Fruit fly (Drosophila melanogaster) whole organism, embryonic: ENCODE results near the gene Tmtc4.

Source experiments
- ATbp ChIP-seq: fragments of 200-800 bp; sonication (Bioruptor generic); optimal IDR thresholded peaks from 2 replicates; lab custom pipeline; 2017; ENCODE audit warnings: missing biosample characterization, mild to moderate bottlenecking, missing genetic modification characterization, missing genetic modification reagents
- Asciz ChIP-seq: fragments of 200-800 bp; sonication (Bioruptor generic); optimal IDR thresholded peaks from 2 replicates; lab custom pipeline; 2017; ENCODE audit warnings: missing biosample characterization, mild to moderate bottlenecking, missing genetic modification characterization, missing genetic modification reagents
- Atf3 ChIP-seq: fragments of 200-800 bp; sonication (Bioruptor generic); optimal IDR thresholded peaks from 3 replicates; lab custom pipeline; 2016; ENCODE audit warnings: missing biosample characterization, missing genetic modification characterization
- CG1024 ChIP-seq: fragments of 200-800 bp; sonication (Bioruptor generic); IDR thresholded peaks from 2 replicates; pipeline ENCODE4 v1.3.6; 2022; ENCODE audit warnings: missing biosample characterization, missing genetic modification characterization
- CG11093 ChIP-seq: fragments of 200-800 bp; sonication (Bioruptor generic); IDR thresholded peaks from 3 replicates; pipeline ENCODE4 v1.3.6; 2022; ENCODE audit warnings: missing biosample characterization, missing genetic modification characterization
- CG11398 ChIP-seq: fragments of 200-800 bp; sonication (Bioruptor generic); optimal IDR thresholded peaks from 2 replicates; lab custom pipeline; 2016; ENCODE audit warnings: missing biosample characterization, missing genetic modification characterization
- CG11696 ChIP-seq: fragments of 200-800 bp; sonication (Bioruptor generic); IDR thresholded peaks from 2 replicates; pipeline ENCODE4 v1.3.6; 2022; ENCODE audit warnings: missing biosample characterization, missing genetic modification characterization
- CG13287 ChIP-seq: fragments of 200-800 bp; sonication (Bioruptor generic); IDR thresholded peaks from 2 replicates; pipeline ENCODE4 v1.3.6; 2022; ENCODE audit warnings: missing biosample characterization, missing genetic modification characterization; ENCODE audit not compliant: partially characterized antibody
- CG13775 ChIP-seq: fragments of 200-800 bp; sonication (Bioruptor generic); optimal IDR thresholded peaks from 3 replicates; lab custom pipeline; 2017; ENCODE audit warnings: missing biosample characterization, mild to moderate bottlenecking, missing genetic modification characterization
- CG15073 ChIP-seq: fragments of 200-800 bp; sonication (Bioruptor generic); optimal IDR thresholded peaks from 2 replicates; lab custom pipeline; 2016; ENCODE audit warnings: missing biosample characterization, missing genetic modification characterization
- CG15601 ChIP-seq: fragments of 200-800 bp; sonication (Bioruptor generic); optimal IDR thresholded peaks from 3 replicates; lab custom pipeline; 2019; ENCODE audit warnings: missing biosample characterization, mild to moderate bottlenecking, missing genetic modification characterization, moderate library complexity
- CG1603 ChIP-seq: fragments of 200-800 bp; sonication (Bioruptor generic); optimal IDR thresholded peaks from 2 replicates; lab custom pipeline; 2019; ENCODE audit warnings: missing biosample characterization, mild to moderate bottlenecking, missing genetic modification characterization, moderate library complexity
- CG17829 ChIP-seq: fragments of 200-800 bp; optimal IDR thresholded peaks from 2 replicates; lab custom pipeline; 2019; ENCODE audit warnings: missing biosample characterization, mild to moderate bottlenecking, missing genetic modification characterization, moderate library complexity
- CG18476 ChIP-seq: fragments of 200-800 bp; sonication (Bioruptor generic); optimal IDR thresholded peaks from 2 replicates; lab custom pipeline; 2016; ENCODE audit warnings: missing biosample characterization, mild to moderate bottlenecking, missing genetic modification characterization
- CG3847 ChIP-seq: fragments of 200-800 bp; sonication (Bioruptor generic); IDR thresholded peaks from 2 replicates; pipeline ENCODE4 v1.3.6; 2022; ENCODE audit warnings: missing biosample characterization, missing genetic modification characterization
- CG8281 ChIP-seq: fragments of 200-800 bp; sonication (Bioruptor generic); optimal IDR thresholded peaks from 2 replicates; lab custom pipeline; 2018; ENCODE audit warnings: missing biosample characterization, mild to moderate bottlenecking, missing genetic modification characterization, moderate library complexity
- CTCF ChIP-seq: fragments of 200-800 bp; sonication (Bioruptor generic); optimal IDR thresholded peaks from 2 replicates; lab custom pipeline; 2017; ENCODE audit warnings: missing biosample characterization, mild to moderate bottlenecking, missing genetic modification characterization, moderate library complexity
- Chrac-16 ChIP-seq: fragments of 200-800 bp; sonication (Bioruptor generic); optimal IDR thresholded peaks from 3 replicates; lab custom pipeline; 2016; ENCODE audit warnings: missing biosample characterization, missing genetic modification characterization
- Drgx ChIP-seq: fragments of 200-800 bp; sonication (Bioruptor generic); IDR thresholded peaks from 2 replicates; pipeline ENCODE4 v1.3.6; 2022; ENCODE audit warnings: missing biosample characterization, missing genetic modification characterization
- ERR ChIP-seq: fragments of 200-800 bp; sonication (Bioruptor generic); optimal IDR thresholded peaks from 2 replicates; lab custom pipeline; 2016; ENCODE audit warnings: missing biosample characterization, missing genetic modification characterization
- Fer2 ChIP-seq: fragments of 200-800 bp; sonication (Bioruptor generic); optimal IDR thresholded peaks from 2 replicates; lab custom pipeline; 2018; ENCODE audit warnings: missing biosample characterization, mild to moderate bottlenecking, missing genetic modification characterization, moderate library complexity
- Hr51 ChIP-seq, 2 experiments: fragments of 200-800 bp; sonication (Bioruptor generic); optimal IDR thresholded peaks; 2 replicates in 1 of 2; 3 replicates in 1 of 2; lab custom pipeline; 2016 to 2018; ENCODE audit warnings: missing biosample characterization in 2 of 2, missing genetic modification characterization in 2 of 2, mild to moderate bottlenecking in 1 of 2, moderate library complexity in 1 of 2
- NfI ChIP-seq: fragments of 200-800 bp; sonication (Bioruptor generic); optimal IDR thresholded peaks from 3 replicates; lab custom pipeline; 2018; ENCODE audit warnings: missing biosample characterization, mild to moderate bottlenecking, missing genetic modification characterization, moderate library complexity
- Oli ChIP-seq: fragments of 200-800 bp; sonication (Bioruptor generic); optimal IDR thresholded peaks from 2 replicates; lab custom pipeline; 2018; ENCODE audit warnings: missing biosample characterization, mild to moderate bottlenecking, missing genetic modification characterization, moderate library complexity
- Optix ChIP-seq: fragments of 200-800 bp; sonication (Bioruptor generic); IDR thresholded peaks from 3 replicates; pipeline ENCODE4 v1.3.6; 2022; ENCODE audit warnings: missing biosample characterization, missing genetic modification characterization
- Rx ChIP-seq: fragments of 200-800 bp; sonication (Bioruptor generic); IDR thresholded peaks from 2 replicates; pipeline ENCODE4 v1.3.6; 2022; ENCODE audit warnings: missing biosample characterization, missing genetic modification characterization
- Stat92E ChIP-seq, 3 experiments: fragments of >200 bp in 2 of 3; fragments of 200-800 bp in 1 of 3; sonication (Bioruptor generic) in 1 of 3; optimal IDR thresholded peaks; 2 replicates each; lab custom pipeline; 2017 to 2019; ENCODE audit warnings: missing biosample characterization in 3 of 3, missing genetic modification characterization in 3 of 3, mild to moderate bottlenecking in 1 of 3, moderate library complexity in 1 of 3
- Trl ChIP-seq, 3 experiments: fragments of >200 bp in 2 of 3; fragments of 200-800 bp in 1 of 3; sonication (Bioruptor generic) in 1 of 3; optimal IDR thresholded peaks; 2 replicates in 1 of 3; 3 replicates in 2 of 3; lab custom pipeline; 2016 to 2017; ENCODE audit warnings: missing biosample characterization in 1 of 3, missing genetic modification characterization in 1 of 3
- ac ChIP-seq: fragments of 200-800 bp; sonication (Bioruptor generic); optimal IDR thresholded peaks from 3 replicates; lab custom pipeline; 2017; ENCODE audit warnings: missing biosample characterization, mild to moderate bottlenecking, missing genetic modification characterization
- amos ChIP-seq: fragments of 200-800 bp; sonication (Bioruptor generic); IDR thresholded peaks from 2 replicates; pipeline ENCODE4 v1.3.6; 2022; ENCODE audit warnings: missing biosample characterization, missing genetic modification characterization; ENCODE audit not compliant: partially characterized antibody
- az2 ChIP-seq: fragments of 200-800 bp; sonication (Bioruptor generic); optimal IDR thresholded peaks from 3 replicates; lab custom pipeline; 2016; ENCODE audit warnings: missing biosample characterization, missing genetic modification characterization
- bowl ChIP-seq: fragments of 200-800 bp; sonication (Bioruptor generic); IDR thresholded peaks from 2 replicates; pipeline ENCODE4 v1.3.6; 2022; ENCODE audit warnings: missing biosample characterization, missing genetic modification characterization
- dimm ChIP-seq: fragments of 200-800 bp; sonication (Bioruptor generic); IDR thresholded peaks from 2 replicates; pipeline ENCODE4 v1.3.6; 2022; ENCODE audit warnings: missing biosample characterization, missing genetic modification characterization
- emc ChIP-seq: fragments of 200-800 bp; sonication (Bioruptor generic); optimal IDR thresholded peaks from 2 replicates; lab custom pipeline; 2016; ENCODE audit warnings: missing biosample characterization, missing genetic modification characterization
- ewg ChIP-seq: fragments of 200-800 bp; sonication (Bioruptor generic); optimal IDR thresholded peaks from 3 replicates; lab custom pipeline; 2017; ENCODE audit warnings: mild to moderate bottlenecking, missing biosample characterization, missing genetic modification reagents, missing genetic modification characterization
- hkb ChIP-seq, 2 experiments: fragments of 200-800 bp in 1 of 2; fragments of >200 bp in 1 of 2; sonication (Bioruptor generic) in 1 of 2; IDR thresholded peaks in 1 of 2; optimal IDR thresholded peaks in 1 of 2; 2 replicates each; pipeline versions ENCODE4 v1.3.6 to Lab custom; 2017 to 2022; ENCODE audit warnings: missing biosample characterization in 1 of 2, missing genetic modification characterization in 1 of 2
- jing ChIP-seq: fragments of 200-800 bp; sonication (Bioruptor generic); optimal IDR thresholded peaks from 2 replicates; lab custom pipeline; 2018; ENCODE audit warnings: missing biosample characterization, mild to moderate bottlenecking, missing genetic modification characterization
- maf-S ChIP-seq: fragments of 200-800 bp; sonication (Bioruptor generic); optimal IDR thresholded peaks from 2 replicates; lab custom pipeline; 2016; ENCODE audit warnings: missing biosample characterization, missing genetic modification characterization
- nom ChIP-seq: fragments of 200-800 bp; sonication (Bioruptor generic); optimal IDR thresholded peaks from 2 replicates; lab custom pipeline; 2017; ENCODE audit warnings: missing biosample characterization, missing genetic modification characterization, mild to moderate bottlenecking, moderate library complexity, missing genetic modification reagents
- odd ChIP-seq: fragments of 200-800 bp; sonication (Bioruptor generic); optimal IDR thresholded peaks from 2 replicates; lab custom pipeline; 2017; ENCODE audit warnings: missing biosample characterization, mild to moderate bottlenecking, missing genetic modification characterization
- pb ChIP-seq: fragments of 200-800 bp; sonication (Bioruptor generic); optimal IDR thresholded peaks from 3 replicates; lab custom pipeline; 2016; ENCODE audit warnings: missing biosample characterization, missing genetic modification characterization
- phol ChIP-seq: fragments of 200-800 bp; sonication (Bioruptor generic); optimal IDR thresholded peaks from 3 replicates; lab custom pipeline; 2018; ENCODE audit warnings: missing biosample characterization, mild to moderate bottlenecking, missing genetic modification characterization, moderate library complexity
- pum ChIP-seq: fragments of 200-800 bp; sonication (Bioruptor generic); optimal IDR thresholded peaks from 2 replicates; lab custom pipeline; 2016; ENCODE audit warnings: missing biosample characterization, missing genetic modification characterization
- salm ChIP-seq: fragments of 200-800 bp; sonication (Bioruptor generic); optimal IDR thresholded peaks from 2 replicates; lab custom pipeline; 2018; ENCODE audit warnings: missing biosample characterization, mild to moderate bottlenecking, missing genetic modification characterization
- sd ChIP-seq: fragments of 200-800 bp; sonication (Bioruptor generic); optimal IDR thresholded peaks from 3 replicates; lab custom pipeline; 2018; ENCODE audit warnings: missing biosample characterization, mild to moderate bottlenecking, missing genetic modification characterization, moderate library complexity
- shn ChIP-seq: fragments of 200-800 bp; sonication (Bioruptor generic); optimal IDR thresholded peaks from 3 replicates; lab custom pipeline; 2016; ENCODE audit warnings: missing biosample characterization, missing genetic modification characterization
- twi ChIP-seq: fragments of 200-800 bp; optimal IDR thresholded peaks from 2 replicates; lab custom pipeline; 2019; ENCODE audit warnings: missing biosample characterization, mild to moderate bottlenecking, missing genetic modification characterization, moderate library complexity
- unc-4 ChIP-seq: fragments of 200-800 bp; sonication (Bioruptor generic); IDR thresholded peaks from 2 replicates; pipeline ENCODE4 v1.3.6; 2022; ENCODE audit warnings: missing biosample characterization, missing genetic modification characterization; ENCODE audit not compliant: partially characterized antibody
- wor ChIP-seq: fragments of 200-800 bp; sonication (Bioruptor generic); IDR thresholded peaks from 2 replicates; pipeline ENCODE4 v1.3.6; 2022; ENCODE audit warnings: missing biosample characterization, missing genetic modification characterization
- zfh1 ChIP-seq: fragments of 200-800 bp; sonication (Bioruptor generic); IDR thresholded peaks from 3 replicates; pipeline ENCODE4 v1.3.6; 2022; ENCODE audit warnings: missing biosample characterization, missing genetic modification characterization

The Tmtc4 gene

DNA sequence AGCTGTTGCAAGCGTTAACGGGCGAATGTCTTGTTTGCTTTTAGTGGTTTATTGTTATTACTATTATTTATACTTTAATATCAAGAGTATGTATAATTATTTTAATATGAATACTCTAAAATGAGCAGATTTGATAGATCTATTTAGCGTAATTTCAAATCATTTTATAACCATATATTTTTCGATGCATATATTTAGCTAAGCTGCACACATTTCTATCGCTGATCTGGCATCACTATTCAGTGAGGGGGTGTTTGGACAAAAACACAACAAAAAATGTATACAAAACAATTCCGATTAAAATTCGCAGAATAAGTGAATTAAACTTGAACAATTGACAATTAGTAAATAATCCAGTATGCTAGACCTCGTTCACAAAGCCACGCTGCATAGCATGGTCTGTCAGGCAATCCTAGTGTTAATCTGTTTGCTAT, at the start of gene Tmtc4, which contains the start of gene Trs33 (continued):
- no peak for TF ChIP-seq dimm (GFP tag; lab: Robert Waterston, UW)
- no peak for TF ChIP-seq shn (GFP tag; lab: Kevin White, UChicago)
- no peak for TF ChIP-seq CG11093 (GFP tag; lab: Robert Waterston, UW)
- TF ChIP-seq Oli, result no peak
- no peak for TF ChIP-seq bowl
- no peak for TF ChIP-seq jing (GFP tag; lab: Kevin White, UChicago)
- peak; percentile 22 for TF ChIP-seq az2
- peak; percentile 1 for TF ChIP-seq Chrac-16 (GFP tag; lab: Kevin White, UChicago)
- no peak for TF ChIP-seq ERR (GFP tag; lab: Kevin White, UChicago)
- TF ChIP-seq ac (GFP tag; lab: Kevin White, UChicago), result no peak
- no peak; the same call in 2 of the 3 replicates for TF ChIP-seq zfh1 (GFP tag; lab: Robert Waterston, UW)
- no peak for TF ChIP-seq Asciz
- no peak for TF ChIP-seq pb (GFP tag; lab: Kevin White, UChicago)
- TF ChIP-seq Atf3 (GFP tag; lab: Kevin White, UChicago), result no peak
- TF ChIP-seq CG1603, result peak; percentile 43
- no peak for TF ChIP-seq CG1024
- TF ChIP-seq odd (GFP tag; lab: Kevin White, UChicago), result no peak
- no peak for TF ChIP-seq CG18476 (GFP tag; lab: Kevin White, UChicago)
- TF ChIP-seq ATbp (GFP tag; lab: Kevin White, UChicago), result no peak
- TF ChIP-seq CTCF, result no peak
- TF ChIP-seq CG11398, result no peak
- peak; percentile 3 for TF ChIP-seq NfI (GFP tag; lab: Kevin White, UChicago)
- TF ChIP-seq CG15601 (tag; lab: Kevin White, UChicago), result peak; percentile 31
- no peak for TF ChIP-seq unc-4 (GFP tag; lab: Robert Waterston, UW)
- TF ChIP-seq CG8281 (tag; lab: Kevin White, UChicago), result no peak
- TF ChIP-seq Stat92E (GFP tag; optimal IDR thresholded peaks at IDR 0.05; lab: Kevin White, UChicago), result peak in 1 of 3 experiments; percentile 36
- TF ChIP-seq sd (tag; lab: Kevin White, UChicago), result peak; percentile 42
- TF ChIP-seq Rx (GFP tag; lab: Robert Waterston, UW), result no peak
- no peak for TF ChIP-seq ewg (GFP tag; lab: Kevin White, UChicago)
- TF ChIP-seq phol (tag; lab: Kevin White, UChicago), result peak; percentile 38
- TF ChIP-seq Hr51 (GFP tag; optimal IDR thresholded peaks at IDR 0.05; lab: Kevin White, UChicago), result no peak
- no peak for TF ChIP-seq Trl (optimal IDR thresholded peaks at IDR 0.05; lab: Kevin White, UChicago)
- TF ChIP-seq Trl (GFP tag; optimal IDR thresholded peaks at IDR 0.05; lab: Kevin White, UChicago), result no peak
- no peak for TF ChIP-seq Drgx
- peak; percentile 65 for TF ChIP-seq CG17829 (tag; lab: Kevin White, UChicago)
- TF ChIP-seq nom (GFP tag; lab: Kevin White, UChicago), result no peak
- TF ChIP-seq hkb (optimal IDR thresholded peaks at IDR 0.05; lab: Kevin White, UChicago), result no peak
- no peak for TF ChIP-seq hkb (GFP tag; IDR thresholded peaks at IDR 0.05; lab: Robert Waterston, UW)
- TF ChIP-seq maf-S (GFP tag; lab: Kevin White, UChicago), result no peak
- no peak for TF ChIP-seq amos (GFP tag; lab: Robert Waterston, UW)
- no peak for TF ChIP-seq salm (tag; lab: Kevin White, UChicago)
- TF ChIP-seq wor (GFP tag; lab: Robert Waterston, UW), result no peak
- TF ChIP-seq Fer2 (tag; lab: Kevin White, UChicago), result peak; percentile 17
- TF ChIP-seq CG11696 (GFP tag; lab: Robert Waterston, UW), result no peak
- no peak; the same call in 1 of the 2 replicates for TF ChIP-seq CG13287 (GFP tag; lab: Robert Waterston, UW)
- TF ChIP-seq pum, result no peak
- TF ChIP-seq twi (tag; lab: Kevin White, UChicago), result peak; percentile 44
- TF ChIP-seq CG3847 (GFP tag; lab: Robert Waterston, UW), result no peak
- TF ChIP-seq CG15073 (GFP tag; lab: Kevin White, UChicago), result no peak
- no peak for TF ChIP-seq emc
- TF ChIP-seq Optix (GFP tag; lab: Robert Waterston, UW), result no peak
- peak; percentile 35 for TF ChIP-seq CG13775
